Worm (Caenorhabditis elegans) whole organism, L4/young adult: ENCODE measurements around the gene hlh-3.

ENCODE experiments used
- W03F9.2 ChIP-seq: fragments of 150-350 bp; optimal IDR thresholded peaks from 2 replicates; lab custom pipeline; 2014; ENCODE audit warnings: missing biosample characterization, missing genetic modification characterization
- dao-5 ChIP-seq: sonication (generic microtip); optimal IDR thresholded peaks from 2 replicates; lab custom pipeline; 2016; ENCODE audit warnings: missing genotype, missing genetic modification characterization, moderate library complexity, missing compliant biosample characterization
- him-1 ChIP-seq: sonication (generic microtip); optimal IDR thresholded peaks from 2 replicates; lab custom pipeline; 2016; ENCODE audit warnings: missing genotype, missing genetic modification reagents, missing genetic modification characterization, missing compliant biosample characterization

DNA sequence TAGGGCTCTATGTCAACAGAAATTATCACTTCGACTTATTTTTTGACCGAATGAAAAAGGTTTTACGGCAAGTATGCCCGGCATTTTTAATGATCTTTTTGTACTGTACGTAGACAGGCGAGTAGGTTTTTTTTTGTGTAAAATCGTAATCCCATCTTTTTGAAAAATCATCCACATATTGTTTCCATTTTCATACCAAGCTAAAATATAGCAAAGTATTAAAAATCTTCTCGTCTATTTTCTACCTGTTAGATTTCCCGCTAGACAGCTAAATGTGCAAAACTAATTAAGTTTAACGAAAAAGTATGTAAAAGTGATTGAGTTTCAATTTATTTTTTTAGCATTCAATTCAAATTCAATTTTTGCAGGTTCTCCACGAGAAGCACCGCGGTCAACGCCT is 45.0 kb downstream of the hlh-3 start, which contains the start of gene C16D2.1:
- TF ChIP-seq W03F9.2 (tag; lab: Kevin White, UChicago) (no peak), him-1 (tag; lab: Kevin White, UChicago) (no peak), dao-5 (tag; lab: Kevin White, UChicago) (no peak)
